Fruit fly (Drosophila melanogaster) whole organism, wandering third instar larva: ENCODE results near the gene SMC6.

ENCODE experiments used
- Dfd ChIP-seq: fragments of >200 bp; optimal IDR thresholded peaks from 2 replicates; lab custom pipeline; 2017; ENCODE audit warnings: missing biosample characterization, missing genetic modification characterization
- Hnf4 ChIP-seq: fragments of 200-800 bp; sonication (Bioruptor generic); optimal IDR thresholded peaks from 2 replicates; lab custom pipeline; 2016; ENCODE audit warnings: missing biosample characterization, mild to moderate bottlenecking, missing genetic modification characterization
- Myc ChIP-seq: fragments of >200 bp; optimal IDR thresholded peaks from 2 replicates; lab custom pipeline; 2017
- brk ChIP-seq: fragments of 200-800 bp; sonication (Bioruptor generic); optimal IDR thresholded peaks from 2 replicates; lab custom pipeline; 2016; ENCODE audit warnings: missing biosample characterization, mild to moderate bottlenecking, missing genetic modification characterization
- fru ChIP-seq: fragments of 200-800 bp; sonication (Bioruptor generic); optimal IDR thresholded peaks from 3 replicates; lab custom pipeline; 2016; ENCODE audit warnings: missing biosample characterization, mild to moderate bottlenecking, missing genetic modification characterization
- h ChIP-seq: fragments of 200-800 bp; sonication (Bioruptor generic); optimal IDR thresholded peaks from 3 replicates; lab custom pipeline; 2016; ENCODE audit warnings: missing biosample characterization, mild to moderate bottlenecking, missing genetic modification characterization
- psq ChIP-seq: fragments of 200-800 bp; sonication (Bioruptor generic); optimal IDR thresholded peaks from 3 replicates; lab custom pipeline; 2017; ENCODE audit warnings: missing biosample characterization, mild to moderate bottlenecking, missing genetic modification characterization, moderate library complexity
- usp ChIP-seq: fragments of >200 bp; optimal IDR thresholded peaks from 2 replicates; lab custom pipeline; 2017; ENCODE audit warnings: missing biosample characterization, missing genetic modification characterization

DNA sequence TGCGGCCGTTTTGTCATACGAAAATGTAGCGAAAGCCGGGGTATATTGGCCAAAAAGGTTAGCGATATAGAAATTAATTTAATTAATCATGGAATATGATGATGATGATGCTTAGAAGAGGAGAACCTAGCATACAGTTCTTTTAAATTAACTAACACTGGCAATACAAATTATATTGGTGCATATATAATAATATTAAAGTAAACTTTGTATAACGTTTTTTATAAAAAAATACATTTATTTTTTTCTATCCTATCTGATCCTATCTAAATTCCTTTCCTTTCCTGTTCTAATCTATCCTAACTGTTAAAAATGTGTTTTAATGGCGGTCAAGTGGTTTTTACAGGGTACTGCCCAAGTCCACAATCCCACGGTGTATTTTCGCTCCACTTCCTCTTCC, 12.7 kb upstream of the SMC6 start:
- TF ChIP-seq Myc (lab: Kevin White, UChicago) (no peak), h (GFP tag; lab: Kevin White, UChicago) (no peak), brk (no peak), Hnf4 (no peak), psq (peak; percentile 41), Dfd (GFP tag; lab: Kevin White, UChicago) (no peak), fru (GFP tag; lab: Kevin White, UChicago) (no peak), usp (no peak)
